Worm (Caenorhabditis elegans): ENCODE data around the gene T14G8.6.

- TF ChIP-seq T22C8.4 (GFP tag; IDR thresholded peaks at IDR 0.05) = no peak
- no peak for TF ChIP-seq flt-1 (GFP tag; IDR thresholded peaks at IDR 0.05)
Observed at ce11 chrX:12857701-12858100, 4.9 kb downstream of the T14G8.6 start, which contains the start of gene T14G8.2.
